Fruit fly (Drosophila melanogaster) whole organism, embryonic: ENCODE measurements around the gene CG4374.

Experiments used
- Atf6 ChIP-seq: fragments of 200-800 bp; sonication (Bioruptor generic); IDR thresholded peaks from 2 replicates; pipeline ENCODE4 v1.3.6; 2022; ENCODE audit warnings: missing biosample characterization, missing genetic modification characterization
- Bteb2 ChIP-seq: fragments of 200-800 bp; sonication (Bioruptor generic); optimal IDR thresholded peaks from 2 replicates; lab custom pipeline; 2016; ENCODE audit warnings: missing biosample characterization, missing genetic modification characterization
- CG10431 ChIP-seq: fragments of 200-800 bp; sonication (Bioruptor generic); optimal IDR thresholded peaks from 3 replicates; lab custom pipeline; 2018; ENCODE audit warnings: missing biosample characterization, mild to moderate bottlenecking, missing genetic modification characterization
- CG10543 ChIP-seq: fragments of 200-800 bp; sonication (Bioruptor generic); optimal IDR thresholded peaks from 3 replicates; lab custom pipeline; 2017; ENCODE audit warnings: missing biosample characterization, mild to moderate bottlenecking, missing genetic modification characterization, moderate library complexity
- CG10565 ChIP-seq: fragments of 200-800 bp; sonication (Bioruptor generic); optimal IDR thresholded peaks from 3 replicates; lab custom pipeline; 2016; ENCODE audit warnings: missing biosample characterization, mild to moderate bottlenecking, missing genetic modification characterization
- CG13624 ChIP-seq: fragments of 200-800 bp; sonication (Bioruptor generic); optimal IDR thresholded peaks from 2 replicates; lab custom pipeline; 2016; ENCODE audit warnings: missing biosample characterization, missing genetic modification characterization
- CG13894 ChIP-seq: fragments of 200-800 bp; sonication (Bioruptor generic); optimal IDR thresholded peaks from 3 replicates; lab custom pipeline; 2018; ENCODE audit warnings: missing biosample characterization, mild to moderate bottlenecking, missing genetic modification characterization, moderate library complexity
- CG15269 ChIP-seq: fragments of 200-800 bp; sonication (Bioruptor generic); optimal IDR thresholded peaks from 2 replicates; lab custom pipeline; 2018; ENCODE audit warnings: missing biosample characterization, mild to moderate bottlenecking, missing genetic modification characterization, moderate library complexity
- CG16863 ChIP-seq: fragments of 200-800 bp; sonication (Bioruptor generic); optimal IDR thresholded peaks from 3 replicates; lab custom pipeline; 2016; ENCODE audit warnings: missing biosample characterization, missing genetic modification characterization
- CG2120 ChIP-seq: fragments of 200-800 bp; sonication (Bioruptor generic); optimal IDR thresholded peaks from 3 replicates; lab custom pipeline; 2016; ENCODE audit warnings: missing biosample characterization, missing genetic modification characterization
- CG34224 ChIP-seq: fragments of 200-800 bp; sonication (Bioruptor generic); IDR thresholded peaks from 3 replicates; pipeline ENCODE4 v1.3.6; 2022; ENCODE audit warnings: missing biosample characterization, missing genetic modification characterization; ENCODE audit not compliant: partially characterized antibody
- CG6175 ChIP-seq: fragments of 200-800 bp; sonication (Bioruptor generic); IDR thresholded peaks from 3 replicates; pipeline ENCODE4 v1.3.6; 2022; ENCODE audit warnings: missing biosample characterization, missing genetic modification characterization
- CG7928 ChIP-seq: fragments of 200-800 bp; sonication (Bioruptor generic); optimal IDR thresholded peaks from 2 replicates; lab custom pipeline; 2017; ENCODE audit warnings: missing biosample characterization, mild to moderate bottlenecking, missing genetic modification characterization
- Dll ChIP-seq: fragments of 200-800 bp; sonication (Bioruptor generic); IDR thresholded peaks from 4 replicates; pipeline ENCODE4 v1.3.6; 2022; ENCODE audit warnings: missing biosample characterization, missing genetic modification characterization; ENCODE audit not compliant: partially characterized antibody
- Doc3 ChIP-seq: fragments of 200-800 bp; sonication (Bioruptor generic); IDR thresholded peaks from 3 replicates; pipeline ENCODE4 v1.3.6; 2022; ENCODE audit warnings: missing biosample characterization, missing genetic modification characterization; ENCODE audit not compliant: partially characterized antibody
- Drgx ChIP-seq: fragments of 200-800 bp; sonication (Bioruptor generic); IDR thresholded peaks from 2 replicates; pipeline ENCODE4 v1.3.6; 2022; ENCODE audit warnings: missing biosample characterization, missing genetic modification characterization
- Hr78 ChIP-seq, 2 experiments: fragments of 200-800 bp in 1 of 2; fragments of >200 bp in 1 of 2; sonication (Bioruptor generic) in 1 of 2; optimal IDR thresholded peaks; 2 replicates each; lab custom pipeline; 2017 to 2019; ENCODE audit warnings: missing biosample characterization in 2 of 2, missing genetic modification characterization in 2 of 2, mild to moderate bottlenecking in 1 of 2, moderate library complexity in 1 of 2
- MBD-R2 ChIP-seq: fragments of 200-800 bp; sonication (Bioruptor generic); IDR thresholded peaks from 2 replicates; pipeline ENCODE4 v1.3.6; 2022; ENCODE audit warnings: missing biosample characterization, missing genetic modification characterization
- Optix ChIP-seq: fragments of 200-800 bp; sonication (Bioruptor generic); IDR thresholded peaks from 3 replicates; pipeline ENCODE4 v1.3.6; 2022; ENCODE audit warnings: missing biosample characterization, missing genetic modification characterization
- Rfx ChIP-seq: fragments of 200-800 bp; sonication (Bioruptor generic); IDR thresholded peaks from 2 replicates; pipeline ENCODE4 v1.3.6; 2022; ENCODE audit warnings: missing biosample characterization, missing genetic modification characterization
- chinmo ChIP-seq: fragments of 200-800 bp; sonication (Bioruptor generic); IDR thresholded peaks from 4 replicates; pipeline ENCODE4 v1.3.6; 2022; ENCODE audit warnings: missing biosample characterization, missing genetic modification characterization; ENCODE audit not compliant: partially characterized antibody
- chn ChIP-seq: fragments of 200-800 bp; sonication (Bioruptor generic); optimal IDR thresholded peaks from 2 replicates; lab custom pipeline; 2016; ENCODE audit warnings: missing biosample characterization, missing genetic modification characterization
- ci ChIP-seq: fragments of 200-800 bp; sonication (Bioruptor generic); IDR thresholded peaks from 3 replicates; pipeline ENCODE4 v1.3.6; 2022; ENCODE audit warnings: missing biosample characterization, missing genetic modification characterization
- crol ChIP-seq: fragments of 200-800 bp; sonication (Bioruptor generic); IDR thresholded peaks from 2 replicates; pipeline ENCODE4 v1.3.6; 2022; ENCODE audit warnings: missing biosample characterization, missing genetic modification characterization
- ftz-f1 ChIP-seq: fragments of 200-800 bp; sonication (Bioruptor generic); optimal IDR thresholded peaks from 2 replicates; lab custom pipeline; 2016; ENCODE audit warnings: missing biosample characterization, missing genetic modification characterization
- gfzf ChIP-seq: fragments of 200-800 bp; sonication (Bioruptor generic); optimal IDR thresholded peaks from 2 replicates; lab custom pipeline; 2016; ENCODE audit warnings: missing biosample characterization, mild to moderate bottlenecking, missing genetic modification characterization, moderate library complexity
- lbe ChIP-seq: fragments of 200-800 bp; sonication (Bioruptor generic); optimal IDR thresholded peaks from 2 replicates; lab custom pipeline; 2016; ENCODE audit warnings: missing biosample characterization, mild to moderate bottlenecking, missing genetic modification characterization
- maf-S ChIP-seq: fragments of 200-800 bp; sonication (Bioruptor generic); optimal IDR thresholded peaks from 2 replicates; lab custom pipeline; 2016; ENCODE audit warnings: missing biosample characterization, missing genetic modification characterization
- nom ChIP-seq: fragments of 200-800 bp; sonication (Bioruptor generic); optimal IDR thresholded peaks from 2 replicates; lab custom pipeline; 2017; ENCODE audit warnings: missing biosample characterization, missing genetic modification characterization, mild to moderate bottlenecking, moderate library complexity, missing genetic modification reagents
- oc ChIP-seq: fragments of 200-800 bp; sonication (Bioruptor generic); optimal IDR thresholded peaks from 2 replicates; lab custom pipeline; 2018; ENCODE audit warnings: missing biosample characterization, mild to moderate bottlenecking, missing genetic modification characterization, moderate library complexity
- pita ChIP-seq: fragments of 200-800 bp; sonication (Bioruptor generic); optimal IDR thresholded peaks from 2 replicates; lab custom pipeline; 2017; ENCODE audit warnings: missing biosample characterization, mild to moderate bottlenecking, missing genetic modification characterization
- prd ChIP-seq, 3 experiments: fragments of >200 bp in 2 of 3; fragments of 200-800 bp in 1 of 3; sonication (Bioruptor generic) in 1 of 3; optimal IDR thresholded peaks in 2 of 3; IDR thresholded peaks in 1 of 3; 2 replicates in 2 of 3; 3 replicates in 1 of 3; pipeline versions ENCODE4 v1.3.6 to Lab custom; 2017 to 2022; ENCODE audit warnings: missing biosample characterization in 1 of 3, missing genetic modification characterization in 1 of 3
- pzg ChIP-seq: fragments of 200-800 bp; sonication (Bioruptor generic); optimal IDR thresholded peaks from 3 replicates; lab custom pipeline; 2018; ENCODE audit warnings: missing biosample characterization, mild to moderate bottlenecking, missing genetic modification characterization, moderate library complexity
- scrt ChIP-seq: fragments of 200-800 bp; sonication (Bioruptor generic); optimal IDR thresholded peaks from 2 replicates; lab custom pipeline; 2018; ENCODE audit warnings: missing biosample characterization, mild to moderate bottlenecking, missing genetic modification characterization, moderate library complexity
- sna ChIP-seq: fragments of 200-800 bp; sonication (Bioruptor generic); IDR thresholded peaks from 2 replicates; pipeline ENCODE4 v1.3.6; 2022; ENCODE audit warnings: missing biosample characterization, missing genetic modification characterization; ENCODE audit not compliant: partially characterized antibody
- sob ChIP-seq: fragments of 200-800 bp; sonication (Bioruptor generic); IDR thresholded peaks from 2 replicates; pipeline ENCODE4 v1.3.6; 2022; ENCODE audit warnings: missing biosample characterization, missing genetic modification characterization
- sug ChIP-seq: fragments of 200-800 bp; optimal IDR thresholded peaks from 2 replicates; lab custom pipeline; 2019; ENCODE audit warnings: missing biosample characterization, mild to moderate bottlenecking, missing genetic modification characterization, moderate library complexity
- tgo ChIP-seq: fragments of 200-800 bp; sonication (Bioruptor generic); IDR thresholded peaks from 3 replicates; pipeline ENCODE4 v1.3.6; 2022; ENCODE audit warnings: missing biosample characterization, missing genetic modification characterization
- wdn ChIP-seq: fragments of 200-800 bp; sonication (Bioruptor generic); IDR thresholded peaks from 2 replicates; pipeline ENCODE4 v1.3.6; 2022; ENCODE audit warnings: missing biosample characterization, missing genetic modification characterization
- zen2 ChIP-seq: fragments of 200-800 bp; sonication (Bioruptor generic); IDR thresholded peaks from 3 replicates; pipeline ENCODE4 v1.3.6; 2022; ENCODE audit warnings: missing biosample characterization, missing genetic modification characterization; ENCODE audit not compliant: partially characterized antibody

CG4374 gene

DNA sequence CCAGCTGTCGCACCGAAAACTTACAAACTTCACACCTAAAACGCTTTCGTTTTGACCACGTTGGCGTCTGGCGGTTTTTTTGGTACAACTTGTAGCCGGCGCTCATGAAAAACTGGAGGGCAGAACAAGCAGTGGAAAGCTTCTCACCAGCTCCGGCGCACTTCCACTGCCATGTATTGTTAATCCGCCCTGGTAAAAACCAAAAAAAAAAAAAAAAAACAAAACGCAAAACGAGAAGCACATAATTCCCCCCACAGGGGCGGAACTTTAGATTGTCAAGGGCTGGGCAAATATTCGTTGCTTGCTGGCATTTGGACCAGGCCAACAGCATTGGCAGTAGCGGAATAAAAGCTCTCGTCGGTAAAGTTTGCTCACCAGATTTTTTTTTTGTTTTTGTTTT lies 97.8 kb downstream of the CG4374 start (continued):
- TF ChIP-seq CG2120 (GFP tag; lab: Kevin White, UChicago) (peak; percentile 34), CG10543 (GFP tag; lab: Kevin White, UChicago) (peak; percentile 71), scrt (GFP tag; lab: Kevin White, UChicago) (peak; percentile 30), CG16863 (GFP tag; lab: Kevin White, UChicago) (no peak), Rfx (GFP tag; lab: Robert Waterston, UW) (0 out of 2 replicates have a peak, but pooled peaks have one; percentile 22), CG7928 (peak; percentile 85), crol (GFP tag; lab: Robert Waterston, UW) (peak; percentile 65), CG6175 (no peak), chn (peak; percentile 4), CG10565 (GFP tag; lab: Kevin White, UChicago) (no peak), CG15269 (no peak), MBD-R2 (GFP tag; lab: Robert Waterston, UW) (peak; percentile 46; the same call in 1 of the 2 replicates), Bteb2 (GFP tag; lab: Kevin White, UChicago) (no peak), pita (no peak), pzg (GFP tag; lab: Kevin White, UChicago) (no peak), Drgx (GFP tag; lab: Robert Waterston, UW) (peak; percentile 78), sug (peak; percentile 79), CG10431 (GFP tag; lab: Kevin White, UChicago) (peak; percentile 57), Atf6 (GFP tag; lab: Robert Waterston, UW) (peak; percentile 35), Dll (GFP tag; lab: Robert Waterston, UW) (0 out of 4 replicates have a peak, but pooled peaks have one; percentile 19), ftz-f1 (peak; percentile 87), CG13624 (GFP tag; lab: Kevin White, UChicago) (peak; percentile 28), zen2 (GFP tag; lab: Robert Waterston, UW) (0 out of 3 replicates have a peak, but pooled peaks have one; percentile 29), gfzf (peak; percentile 28), oc (tag; lab: Kevin White, UChicago) (peak; percentile 42), sna (GFP tag; lab: Robert Waterston, UW) (0 out of 2 replicates have a peak, but pooled peaks have one; percentile 34), Optix (GFP tag; lab: Robert Waterston, UW) (0 out of 3 replicates have a peak, but pooled peaks have one; percentile 7), sob (GFP tag; lab: Robert Waterston, UW) (peak; percentile 14; the same call in 1 of the 2 replicates), nom (GFP tag; lab: Kevin White, UChicago) (peak; percentile 33), prd (optimal IDR thresholded peaks at IDR 0.05; lab: Kevin White, UChicago) (no peak), prd (GFP tag; IDR thresholded peaks at IDR 0.05; lab: Robert Waterston, UW) (0 out of 3 replicates have a peak, but pooled peaks have one; percentile 5), Doc3 (peak; percentile 35; the same call in 1 of the 3 replicates), CG34224 (GFP tag; lab: Robert Waterston, UW) (peak; percentile 24; the same call in 1 of the 3 replicates), tgo (GFP tag; lab: Robert Waterston, UW) (no peak), chinmo (GFP tag; lab: Robert Waterston, UW) (peak; percentile 95), wdn (GFP tag; lab: Robert Waterston, UW) (0 out of 2 replicates have a peak, but pooled peaks have one; percentile 28), lbe (peak; percentile 18), ci (GFP tag; lab: Robert Waterston, UW) (0 out of 3 replicates have a peak, but pooled peaks have one; percentile 32), Hr78 (GFP tag; optimal IDR thresholded peaks at IDR 0.05; lab: Kevin White, UChicago) (no peak), maf-S (no peak), CG13894 (peak; percentile 37)
